Fruit fly (Drosophila melanogaster): ENCODE measurements around the gene Mettl2.

Gene Mettl2

dm6 chr3L:1615701-1616100, 23.3 kb downstream of the Mettl2 start, which contains the start of gene CG12105:
Gene CG12105, minus strand, starts transcription at chr3L:1615801.
- TF ChIP-seq Hr38 (GFP tag; optimal IDR thresholded peaks at IDR 0.05) = no peak
- no peak for TF ChIP-seq Eip78C (GFP tag)
- no peak for TF ChIP-seq CG8632 (GFP tag; optimal IDR thresholded peaks at IDR 0.05)
- TF ChIP-seq CG3032 (tag; optimal IDR thresholded peaks at IDR 0.05) = no peak
- TF ChIP-seq CG32006 (GFP tag; optimal IDR thresholded peaks at IDR 0.05) = no peak
- no peak for TF ChIP-seq CG7368 (GFP tag; optimal IDR thresholded peaks at IDR 0.05)
- no peak for TF ChIP-seq CG3919 (GFP tag; optimal IDR thresholded peaks at IDR 0.05)
- TF ChIP-seq CG6792 (GFP tag; optimal IDR thresholded peaks at IDR 0.05) = no peak
- no peak for TF ChIP-seq CG10669 (GFP tag; optimal IDR thresholded peaks at IDR 0.05)
- no peak for TF ChIP-seq CG16779 (tag; optimal IDR thresholded peaks at IDR 0.05)
- no peak for TF ChIP-seq Ets21C (GFP tag; optimal IDR thresholded peaks at IDR 0.05)
- TF ChIP-seq esn (GFP tag; optimal IDR thresholded peaks at IDR 0.05) = no peak
- no peak for TF ChIP-seq Sox102F (GFP tag; optimal IDR thresholded peaks at IDR 0.05)

DNA sequence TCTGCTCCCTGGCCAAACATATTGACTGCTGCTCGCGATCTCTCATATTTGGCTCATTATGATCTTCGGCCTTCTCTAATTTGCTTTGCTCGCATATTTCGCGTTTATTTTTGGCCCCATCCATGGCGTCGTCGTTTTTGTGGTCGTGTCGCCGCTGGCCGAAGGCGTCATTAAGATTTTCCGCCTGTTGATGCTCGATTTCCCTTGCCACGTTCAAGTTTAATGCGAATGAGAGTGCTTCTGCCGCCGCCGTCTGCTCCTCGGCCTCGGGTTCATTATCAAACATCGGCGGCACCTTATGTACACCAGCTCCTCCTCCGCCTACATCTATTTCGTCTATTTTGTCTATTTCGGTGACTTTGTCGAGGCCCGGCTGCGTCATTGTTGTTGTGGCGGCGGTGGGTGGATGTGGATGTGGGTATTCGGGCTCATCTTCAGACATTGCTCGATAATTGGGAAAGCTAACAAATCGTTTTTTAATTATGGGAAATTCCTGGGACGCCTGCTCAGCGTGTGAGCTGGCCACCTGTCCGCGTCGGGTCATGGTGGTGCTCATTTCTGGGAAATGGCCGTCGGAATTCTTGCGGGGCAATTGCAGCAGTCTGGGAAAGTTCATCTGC, 24.5 kb downstream of the Mettl2 start:
- no peak for TF ChIP-seq CG1621 (tag; optimal IDR thresholded peaks at IDR 0.05)
- peak; percentile 57 for TF ChIP-seq svp (GFP tag)

DNA sequence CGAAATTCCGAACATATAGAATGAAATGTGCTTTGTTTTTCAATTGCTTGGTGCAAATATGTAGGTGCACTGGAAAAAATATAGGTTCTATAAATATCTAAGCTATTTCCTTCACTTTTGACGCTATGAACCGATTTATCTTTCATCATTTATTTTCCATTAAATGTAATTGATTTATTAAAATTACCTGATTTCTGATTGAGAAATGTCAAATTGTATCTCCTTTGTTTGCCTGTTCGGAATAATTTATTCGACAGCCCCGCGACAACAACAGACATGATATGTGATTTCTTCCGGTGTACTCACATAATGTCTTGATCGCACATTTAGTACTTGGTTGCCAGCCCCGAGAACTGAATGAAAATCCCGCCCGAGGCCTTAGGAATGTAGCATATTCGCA, 29.4 kb downstream of the Mettl2 start:
- TF ChIP-seq CG10669 (GFP tag; optimal IDR thresholded peaks at IDR 0.05) = no peak
- TF ChIP-seq CG11294 (GFP tag; IDR thresholded peaks at IDR 0.05) = no peak; the same call in 1 of the 2 replicates
- TF ChIP-seq CG11902 (GFP tag; optimal IDR thresholded peaks at IDR 0.05) = no peak
- peak; percentile 77 for TF ChIP-seq Eip78C (GFP tag)
- peak; percentile 19; the same call in 1 of the 2 replicates for TF ChIP-seq Gug (GFP tag; IDR thresholded peaks at IDR 0.05)
- TF ChIP-seq CG6276 (GFP tag; optimal IDR thresholded peaks at IDR 0.05) = no peak
- TF ChIP-seq Hr4 (GFP tag; optimal IDR thresholded peaks at IDR 0.05) = peak; percentile 42
- no peak for TF ChIP-seq Eip75B (GFP tag; optimal IDR thresholded peaks at IDR 0.05)
- TF ChIP-seq CG32006 (GFP tag; optimal IDR thresholded peaks at IDR 0.05) = peak; percentile 38
- TF ChIP-seq CG3919 (GFP tag; optimal IDR thresholded peaks at IDR 0.05) = peak; percentile 6
- TF ChIP-seq CG10631 (GFP tag; optimal IDR thresholded peaks at IDR 0.05) = peak; percentile 19
- TF ChIP-seq OdsH (GFP tag; optimal IDR thresholded peaks at IDR 0.05) = no peak
- peak; percentile 21 for TF ChIP-seq net (GFP tag; optimal IDR thresholded peaks at IDR 0.05)
- TF ChIP-seq ss (GFP tag; optimal IDR thresholded peaks at IDR 0.05) = no peak
- peak; percentile 20 for TF ChIP-seq achi (GFP tag; optimal IDR thresholded peaks at IDR 0.05)
- TF ChIP-seq CG8119 (GFP tag; IDR thresholded peaks at IDR 0.05) = peak; percentile 28; the same call in 1 of the 3 replicates
- TF ChIP-seq svp (GFP tag) = peak; percentile 52
- TF ChIP-seq acj6 (GFP tag; optimal IDR thresholded peaks at IDR 0.05) = peak; percentile 11
- TF ChIP-seq Lpt (GFP tag; optimal IDR thresholded peaks at IDR 0.05) = peak; percentile 23
- peak; percentile 43; the same call in 2 of the 3 replicates for TF ChIP-seq eg (GFP tag; IDR thresholded peaks at IDR 0.05)
- TF ChIP-seq dsx (GFP tag; optimal IDR thresholded peaks at IDR 0.05; ENCODE audit: poor library complexity, severe bottlenecking) = peak; percentile 38
- TF ChIP-seq Sox15 (GFP tag; optimal IDR thresholded peaks at IDR 0.05) = no peak
- TF ChIP-seq CG15336 (GFP tag; IDR thresholded peaks at IDR 0.05) = peak; percentile 46; the same call in 1 of the 2 replicates
- TF ChIP-seq Sox14 (GFP tag; optimal IDR thresholded peaks at IDR 0.05) = peak; percentile 9
- TF ChIP-seq CG8632 (GFP tag; optimal IDR thresholded peaks at IDR 0.05) = no peak
- TF ChIP-seq CG7368 (GFP tag; optimal IDR thresholded peaks at IDR 0.05) = no peak

DNA sequence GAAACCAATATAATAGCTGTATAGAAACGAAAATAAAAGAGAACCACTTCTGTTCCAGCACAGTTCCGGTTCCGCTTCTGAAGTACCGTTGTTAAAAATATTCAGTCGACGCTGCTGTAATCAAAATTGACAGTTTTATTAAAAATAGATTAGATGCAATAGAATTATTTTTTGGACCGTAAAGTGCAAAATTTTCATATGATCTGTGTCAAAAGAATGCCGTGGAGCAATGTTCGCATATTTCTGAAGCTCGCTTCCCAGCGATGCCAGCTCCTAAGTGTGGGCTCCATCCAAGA, 36.3 kb downstream of the Mettl2 start, which contains the start of the genes CG18170 and CG33791:
Gene CG18170, plus strand, starts transcription at position 122 of the 296 bp plus-strand sequence.
Gene CG33791, plus strand, starts transcription at position 122 of the 296 bp plus-strand sequence.
- TF ChIP-seq CG8119 (GFP tag; IDR thresholded peaks at IDR 0.05) = no peak
- TF ChIP-seq salr (GFP tag; optimal IDR thresholded peaks at IDR 0.05) = no peak
- no peak for TF ChIP-seq Ets96B (tag; optimal IDR thresholded peaks at IDR 0.05)
- TF ChIP-seq Hr38 (GFP tag; optimal IDR thresholded peaks at IDR 0.05) = no peak
- TF ChIP-seq ss (GFP tag; optimal IDR thresholded peaks at IDR 0.05) = no peak
- no peak for TF ChIP-seq spab (GFP tag; optimal IDR thresholded peaks at IDR 0.05)
- no peak for TF ChIP-seq CG6276 (GFP tag; optimal IDR thresholded peaks at IDR 0.05)

All from whole organism, prepupa.